Fruit fly (Drosophila melanogaster): Measurements from ENCODE around the gene CG3588.

dm6 chrX:2915108-2915507, 4.5 kb upstream of the CG3588 start:
- TF ChIP-seq dimm (GFP tag; IDR thresholded peaks at IDR 0.05) (no peak), row (GFP tag; IDR thresholded peaks at IDR 0.05) (no peak), CG7928 (GFP tag; optimal IDR thresholded peaks at IDR 0.05) (no peak), lmd (GFP tag; IDR thresholded peaks at IDR 0.05) (no peak), ATbp (GFP tag; optimal IDR thresholded peaks at IDR 0.05) (no peak), zf30C (GFP tag; optimal IDR thresholded peaks at IDR 0.05) (no peak)
